Fruit fly (Drosophila melanogaster) whole organism, prepupa: ENCODE results near the gene CG13086.

ENCODE experiments used
- Blimp-1 ChIP-seq: fragments of 200-800 bp; sonication (Bioruptor generic); optimal IDR thresholded peaks from 3 replicates; lab custom pipeline; 2017; ENCODE audit warnings: missing biosample characterization, missing genetic modification characterization, mild to moderate bottlenecking, moderate library complexity, missing genetic modification reagents
- CG10631 ChIP-seq: fragments of 200-800 bp; sonication (Bioruptor generic); optimal IDR thresholded peaks from 2 replicates; lab custom pipeline; 2016; ENCODE audit warnings: missing biosample characterization, missing genetic modification characterization
- CG11294 ChIP-seq: fragments of 200-800 bp; sonication (Bioruptor generic); IDR thresholded peaks from 2 replicates; pipeline ENCODE4 v1.3.6; 2022; ENCODE audit warnings: missing biosample characterization, missing genetic modification characterization
- CG11762 ChIP-seq: fragments of 200-800 bp; sonication (Bioruptor generic); optimal IDR thresholded peaks from 3 replicates; lab custom pipeline; 2016; ENCODE audit warnings: missing biosample characterization, missing genetic modification characterization; ENCODE audit not compliant: insufficient read depth
- CG15336 ChIP-seq: fragments of 200-800 bp; sonication (Bioruptor generic); IDR thresholded peaks from 2 replicates; pipeline ENCODE4 v1.3.6; 2022; ENCODE audit warnings: missing biosample characterization, missing genetic modification characterization
- CG1621 ChIP-seq: fragments of 200-800 bp; sonication (Bioruptor generic); optimal IDR thresholded peaks from 3 replicates; lab custom pipeline; 2018; ENCODE audit warnings: missing biosample characterization, mild to moderate bottlenecking, missing genetic modification characterization
- CG16779 ChIP-seq: fragments of 200-800 bp; sonication (Bioruptor generic); optimal IDR thresholded peaks from 3 replicates; lab custom pipeline; 2017; ENCODE audit warnings: missing biosample characterization, mild to moderate bottlenecking, missing genetic modification characterization
- CG3032 ChIP-seq: fragments of 200-800 bp; optimal IDR thresholded peaks from 2 replicates; lab custom pipeline; 2019; ENCODE audit warnings: missing biosample characterization, mild to moderate bottlenecking, missing genetic modification characterization, moderate library complexity
- CG31627 ChIP-seq: fragments of 200-800 bp; sonication (Bioruptor generic); optimal IDR thresholded peaks from 3 replicates; lab custom pipeline; 2016; ENCODE audit warnings: missing biosample characterization, missing genetic modification characterization
- CG32006 ChIP-seq: fragments of 200-800 bp; sonication (Bioruptor generic); optimal IDR thresholded peaks from 3 replicates; lab custom pipeline; 2017; ENCODE audit warnings: missing biosample characterization, mild to moderate bottlenecking, missing genetic modification characterization
- CG34406 ChIP-seq: fragments of 200-800 bp; sonication (Bioruptor generic); optimal IDR thresholded peaks from 3 replicates; lab custom pipeline; 2016; ENCODE audit warnings: missing biosample characterization, missing genetic modification characterization
- CG3919 ChIP-seq: fragments of 200-800 bp; sonication (Bioruptor generic); optimal IDR thresholded peaks from 3 replicates; lab custom pipeline; 2016; ENCODE audit warnings: missing biosample characterization, missing genetic modification characterization
- CG4318 ChIP-seq: fragments of 200-800 bp; sonication (Bioruptor generic); optimal IDR thresholded peaks from 3 replicates; lab custom pipeline; 2017; ENCODE audit warnings: missing biosample characterization, mild to moderate bottlenecking, missing genetic modification characterization
- CG6163 ChIP-seq: fragments of 200-800 bp; sonication (Bioruptor generic); IDR thresholded peaks from 3 replicates; pipeline ENCODE4 v1.3.6; 2022; ENCODE audit warnings: missing biosample characterization, missing genetic modification characterization
- CG6276 ChIP-seq: fragments of 200-800 bp; sonication (Bioruptor generic); optimal IDR thresholded peaks from 2 replicates; lab custom pipeline; 2017; ENCODE audit warnings: missing biosample characterization, mild to moderate bottlenecking, missing genetic modification characterization
- CG6792 ChIP-seq: fragments of 200-800 bp; sonication (Bioruptor generic); optimal IDR thresholded peaks from 3 replicates; lab custom pipeline; 2016; ENCODE audit warnings: missing biosample characterization, missing genetic modification characterization
- CG6808 ChIP-seq: fragments of 200-800 bp; sonication (Bioruptor generic); optimal IDR thresholded peaks from 3 replicates; lab custom pipeline; 2017; ENCODE audit warnings: missing biosample characterization, missing genetic modification characterization, mild to moderate bottlenecking, moderate library complexity, missing genetic modification reagents
- CG6854 ChIP-seq: fragments of 200-800 bp; sonication (Bioruptor generic); optimal IDR thresholded peaks from 2 replicates; lab custom pipeline; 2017; ENCODE audit warnings: missing biosample characterization, mild to moderate bottlenecking, missing genetic modification characterization
- CG7368 ChIP-seq: fragments of 200-800 bp; sonication (Bioruptor generic); optimal IDR thresholded peaks from 3 replicates; lab custom pipeline; 2016; ENCODE audit warnings: missing biosample characterization, missing genetic modification characterization
- CG8119 ChIP-seq: fragments of 200-800 bp; sonication (Bioruptor generic); IDR thresholded peaks from 3 replicates; pipeline ENCODE4 v1.3.6; 2022; ENCODE audit warnings: missing biosample characterization, missing genetic modification characterization
- CG8319 ChIP-seq: fragments of 200-800 bp; sonication (Bioruptor generic); optimal IDR thresholded peaks from 3 replicates; lab custom pipeline; 2016; ENCODE audit warnings: missing biosample characterization, missing genetic modification characterization
- CG8632 ChIP-seq: fragments of 200-800 bp; sonication (Bioruptor generic); optimal IDR thresholded peaks from 3 replicates; lab custom pipeline; 2016; ENCODE audit warnings: missing biosample characterization, missing genetic modification characterization
- CG9139 ChIP-seq: fragments of 200-800 bp; sonication (Bioruptor generic); optimal IDR thresholded peaks from 3 replicates; lab custom pipeline; 2017; ENCODE audit warnings: missing biosample characterization, mild to moderate bottlenecking, missing genetic modification characterization
- Eip75B ChIP-seq: fragments of 200-800 bp; sonication (Bioruptor generic); optimal IDR thresholded peaks from 3 replicates; lab custom pipeline; 2016; ENCODE audit warnings: missing biosample characterization, missing genetic modification characterization
- Eip78C ChIP-seq: fragments of 200-800 bp; sonication (Bioruptor generic); peaks from one replicate; lab custom pipeline; 2016; ENCODE audit warnings: missing biosample characterization, missing genetic modification characterization
- Eip93F ChIP-seq: fragments of 200-800 bp; sonication (Bioruptor generic); optimal IDR thresholded peaks from 2 replicates; lab custom pipeline; 2016; ENCODE audit warnings: missing biosample characterization, mild to moderate bottlenecking, missing genetic modification characterization
- Ets21C ChIP-seq: fragments of 200-800 bp; sonication (Bioruptor generic); optimal IDR thresholded peaks from 3 replicates; lab custom pipeline; 2016; ENCODE audit warnings: missing biosample characterization, missing genetic modification characterization
- Ets96B ChIP-seq: fragments of 200-800 bp; optimal IDR thresholded peaks from 2 replicates; lab custom pipeline; 2019; ENCODE audit warnings: missing biosample characterization, mild to moderate bottlenecking, missing genetic modification characterization, moderate library complexity
- Gug ChIP-seq: fragments of 200-800 bp; sonication (Bioruptor generic); IDR thresholded peaks from 2 replicates; pipeline ENCODE4 v1.3.6; 2022; ENCODE audit warnings: missing biosample characterization, missing genetic modification characterization
- Hr38 ChIP-seq: sonication (Bioruptor generic); optimal IDR thresholded peaks from 2 replicates; lab custom pipeline; 2016; ENCODE audit warnings: missing biosample characterization, missing genetic modification characterization
- Hr39 ChIP-seq: fragments of 200-800 bp; sonication (Bioruptor generic); optimal IDR thresholded peaks from 2 replicates; lab custom pipeline; 2016; ENCODE audit warnings: missing biosample characterization, missing genetic modification characterization
- Hr4 ChIP-seq: fragments of 200-800 bp; sonication (Bioruptor generic); optimal IDR thresholded peaks from 3 replicates; lab custom pipeline; 2016; ENCODE audit warnings: missing biosample characterization, missing genetic modification characterization
- OdsH ChIP-seq: fragments of 200-800 bp; sonication (Bioruptor generic); optimal IDR thresholded peaks from 3 replicates; lab custom pipeline; 2016; ENCODE audit warnings: missing biosample characterization, missing genetic modification characterization
- Smox ChIP-seq: fragments of 200-800 bp; sonication (Bioruptor generic); optimal IDR thresholded peaks from 3 replicates; lab custom pipeline; 2016; ENCODE audit warnings: missing biosample characterization, missing genetic modification characterization
- Sox102F ChIP-seq: fragments of 200-800 bp; sonication (Bioruptor generic); optimal IDR thresholded peaks from 2 replicates; lab custom pipeline; 2016; ENCODE audit warnings: missing biosample characterization, mild to moderate bottlenecking, missing genetic modification characterization
- Sox14 ChIP-seq: fragments of 200-800 bp; sonication (Bioruptor generic); optimal IDR thresholded peaks from 3 replicates; lab custom pipeline; 2016; ENCODE audit warnings: missing biosample characterization, missing genetic modification characterization
- Sox15 ChIP-seq: fragments of 200-800 bp; sonication (Bioruptor generic); optimal IDR thresholded peaks from 3 replicates; lab custom pipeline; 2016; ENCODE audit warnings: missing biosample characterization, missing genetic modification characterization
- achi ChIP-seq: fragments of 200-800 bp; sonication (Bioruptor generic); optimal IDR thresholded peaks from 3 replicates; lab custom pipeline; 2016; ENCODE audit warnings: missing biosample characterization, missing genetic modification characterization
- cyc ChIP-seq: fragments of 200-800 bp; sonication (Bioruptor generic); optimal IDR thresholded peaks from 3 replicates; lab custom pipeline; 2016; ENCODE audit warnings: missing biosample characterization, missing genetic modification characterization
- dac ChIP-seq: fragments of 200-800 bp; sonication (Bioruptor generic); optimal IDR thresholded peaks from 2 replicates; lab custom pipeline; 2017; ENCODE audit warnings: missing biosample characterization, mild to moderate bottlenecking, missing genetic modification characterization
- eg ChIP-seq: fragments of 200-800 bp; sonication (Bioruptor generic); IDR thresholded peaks from 3 replicates; pipeline ENCODE4 v1.3.6; 2022; ENCODE audit warnings: missing biosample characterization, missing genetic modification characterization
- esn ChIP-seq: fragments of 200-800 bp; sonication (Bioruptor generic); optimal IDR thresholded peaks from 2 replicates; lab custom pipeline; 2016; ENCODE audit warnings: missing biosample characterization, mild to moderate bottlenecking, missing genetic modification characterization, moderate library complexity
- fd59A ChIP-seq: fragments of 200-800 bp; sonication (Bioruptor generic); optimal IDR thresholded peaks from 2 replicates; lab custom pipeline; 2017; ENCODE audit warnings: missing biosample characterization, mild to moderate bottlenecking, missing genetic modification characterization, missing genetic modification reagents
- fd85E ChIP-seq: fragments of 200-800 bp; sonication (Bioruptor generic); optimal IDR thresholded peaks from 3 replicates; lab custom pipeline; 2016; ENCODE audit warnings: missing biosample characterization, missing genetic modification characterization
- lz ChIP-seq: fragments of 200-800 bp; sonication (Bioruptor generic); optimal IDR thresholded peaks from 3 replicates; lab custom pipeline; 2016; ENCODE audit warnings: missing biosample characterization, missing genetic modification characterization
- net ChIP-seq: fragments of 200-800 bp; sonication (Bioruptor generic); optimal IDR thresholded peaks from 3 replicates; lab custom pipeline; 2016; ENCODE audit warnings: missing biosample characterization, missing genetic modification characterization
- pdm3 ChIP-seq: fragments of 200-800 bp; sonication (Bioruptor generic); optimal IDR thresholded peaks from 3 replicates; lab custom pipeline; 2016; ENCODE audit warnings: missing biosample characterization, missing genetic modification characterization
- salr ChIP-seq, 2 experiments: fragments of 200-800 bp; sonication (Bioruptor generic); optimal IDR thresholded peaks; 3 replicates each; lab custom pipeline; 2016 to 2018; ENCODE audit warnings: missing biosample characterization in 2 of 2, missing genetic modification characterization in 2 of 2, mild to moderate bottlenecking in 1 of 2
- spab ChIP-seq: fragments of 200-800 bp; sonication (Bioruptor generic); optimal IDR thresholded peaks from 2 replicates; lab custom pipeline; 2017; ENCODE audit warnings: missing biosample characterization, mild to moderate bottlenecking, missing genetic modification characterization, missing genetic modification reagents
- ss ChIP-seq, 2 experiments: fragments of 200-800 bp; sonication (Bioruptor generic); optimal IDR thresholded peaks; 2 replicates in 1 of 2; 3 replicates in 1 of 2; lab custom pipeline; 2017 to 2018; ENCODE audit warnings: mild to moderate bottlenecking in 2 of 2, missing biosample characterization in 2 of 2, missing genetic modification characterization in 2 of 2, moderate library complexity in 1 of 2
- svp ChIP-seq: fragments of 200-800 bp; sonication (Bioruptor generic); peaks from one replicate; lab custom pipeline; 2016; ENCODE audit warnings: missing biosample characterization, missing genetic modification characterization
- topi ChIP-seq: fragments of 200-800 bp; sonication (Bioruptor generic); optimal IDR thresholded peaks from 3 replicates; lab custom pipeline; 2016; ENCODE audit warnings: missing biosample characterization, missing genetic modification characterization
- vri ChIP-seq: fragments of 200-800 bp; sonication (Bioruptor generic); optimal IDR thresholded peaks from 3 replicates; lab custom pipeline; 2016; ENCODE audit warnings: missing biosample characterization, mild to moderate bottlenecking, missing genetic modification characterization

Gene CG13086

dm6 chr2L:19342018-19342417, 22.2 kb upstream of the CG13086 start:
- peak; percentile 82 to 85 for TF ChIP-seq salr (GFP tag; optimal IDR thresholded peaks at IDR 0.05; lab: Kevin White, UChicago)
- TF ChIP-seq net (GFP tag; lab: Kevin White, UChicago), result peak; percentile 73
- peak; percentile 95 for TF ChIP-seq CG3032 (tag; lab: Kevin White, UChicago)
- TF ChIP-seq OdsH (GFP tag; lab: Kevin White, UChicago), result peak; percentile 82
- peak; percentile 0 for TF ChIP-seq fd85E (GFP tag; lab: Kevin White, UChicago)
- TF ChIP-seq Sox15 (GFP tag; lab: Kevin White, UChicago), result peak; percentile 31
- TF ChIP-seq CG4318, result peak; percentile 66
- peak; percentile 34 for TF ChIP-seq lz (GFP tag; lab: Kevin White, UChicago)
- TF ChIP-seq Eip78C (GFP tag; lab: Kevin White, UChicago), result peak; percentile 95
- no peak for TF ChIP-seq Hr38 (GFP tag; lab: Kevin White, UChicago)
- TF ChIP-seq achi (GFP tag; lab: Kevin White, UChicago), result peak; percentile 84
- TF ChIP-seq Smox (GFP tag; lab: Kevin White, UChicago), result no peak
- peak; percentile 75 for TF ChIP-seq CG7368 (GFP tag; lab: Kevin White, UChicago)
- no peak for TF ChIP-seq vri
- peak; percentile 83 for TF ChIP-seq Gug (GFP tag; lab: Robert Waterston, UW)
- peak; percentile 26 for TF ChIP-seq Hr39 (GFP tag; lab: Kevin White, UChicago)
- TF ChIP-seq CG6808 (GFP tag; lab: Kevin White, UChicago), result peak; percentile 93
- TF ChIP-seq Sox102F (GFP tag; lab: Kevin White, UChicago), result no peak
- TF ChIP-seq ss (GFP tag; optimal IDR thresholded peaks at IDR 0.05; lab: Kevin White, UChicago), result peak; percentile 77 to 86
- peak; percentile 91 for TF ChIP-seq Eip75B (GFP tag; lab: Kevin White, UChicago)
- TF ChIP-seq Sox14, result peak; percentile 89
- peak; percentile 47 for TF ChIP-seq esn
- peak; percentile 69 for TF ChIP-seq CG8319 (GFP tag; lab: Kevin White, UChicago)
- TF ChIP-seq CG9139 (GFP tag; lab: Kevin White, UChicago), result peak; percentile 71
- TF ChIP-seq CG6163 (GFP tag; lab: Robert Waterston, UW), result peak; percentile 87
- TF ChIP-seq CG34406 (GFP tag; lab: Kevin White, UChicago), result peak; percentile 57
- no peak for TF ChIP-seq cyc
- peak; percentile 86 for TF ChIP-seq Hr4 (GFP tag; lab: Kevin White, UChicago)
- peak; percentile 83 for TF ChIP-seq CG15336 (GFP tag; lab: Robert Waterston, UW)
- TF ChIP-seq Blimp-1, result no peak
- TF ChIP-seq CG8632 (GFP tag; lab: Kevin White, UChicago), result peak; percentile 66
- peak; percentile 90 for TF ChIP-seq fd59A (GFP tag; lab: Kevin White, UChicago)
- peak; percentile 96 for TF ChIP-seq Ets96B
- no peak for TF ChIP-seq Ets21C (GFP tag; lab: Kevin White, UChicago)
- peak; percentile 95 for TF ChIP-seq CG1621 (tag; lab: Kevin White, UChicago)
- TF ChIP-seq eg (GFP tag; lab: Robert Waterston, UW), result peak; percentile 81
- peak; percentile 81 for TF ChIP-seq CG32006 (GFP tag; lab: Kevin White, UChicago)
- TF ChIP-seq Eip93F, result no peak
- peak; percentile 95 for TF ChIP-seq CG10631 (GFP tag; lab: Kevin White, UChicago)
- peak; percentile 86 for TF ChIP-seq pdm3
- no peak for TF ChIP-seq CG6854
- peak; percentile 82 for TF ChIP-seq CG3919 (GFP tag; lab: Kevin White, UChicago)
- TF ChIP-seq CG6276, result peak; percentile 68
- TF ChIP-seq CG8119 (GFP tag; lab: Robert Waterston, UW), result peak; percentile 87
- TF ChIP-seq spab (GFP tag; lab: Kevin White, UChicago), result peak; percentile 92
- TF ChIP-seq dac (GFP tag; lab: Kevin White, UChicago), result peak; percentile 56
- peak; percentile 76 for TF ChIP-seq CG6792 (GFP tag; lab: Kevin White, UChicago)
- TF ChIP-seq CG11294, result peak; percentile 75
- TF ChIP-seq CG11762 (GFP tag; lab: Kevin White, UChicago), result peak; percentile 78
- peak; percentile 9 for TF ChIP-seq svp
- TF ChIP-seq CG16779 (tag; lab: Kevin White, UChicago), result peak; percentile 72
- TF ChIP-seq topi (GFP tag; lab: Kevin White, UChicago), result peak; percentile 36
- peak; percentile 25 for TF ChIP-seq CG31627 (GFP tag; lab: Kevin White, UChicago)
